Worm (Caenorhabditis elegans): ENCODE data around the gene mltn-7.
A peak's percentile ranks its signal among the peaks of the same experiment; 100 is the strongest.

Gene mltn-7

DNA sequence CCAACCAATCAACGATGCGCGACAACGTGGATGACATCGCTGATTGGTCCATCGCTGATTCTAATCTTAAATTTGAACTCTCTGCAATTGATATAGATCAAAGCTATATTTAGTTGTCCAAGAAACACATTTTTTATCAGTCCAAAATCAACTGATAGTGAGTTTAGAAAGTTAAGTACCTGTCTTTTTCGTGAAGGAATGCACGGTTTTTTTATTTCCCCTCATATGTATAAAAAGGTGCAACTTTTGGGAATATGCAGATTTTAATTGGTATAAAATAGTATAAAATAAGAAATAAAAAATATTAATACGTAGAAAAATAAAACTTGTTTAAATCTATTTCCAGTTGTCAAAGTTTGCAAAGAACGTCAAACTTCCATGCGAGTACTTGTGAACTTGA, 48.3 kb downstream of the mltn-7 start, which contains the start of gene Y39D8A.1:
Gene Y39D8A.1 (plus strand): TSS at position 301 of the 400 bp plus-strand sequence.
- TF ChIP-seq let-526 (GFP tag; IDR thresholded peaks at IDR 0.05), result no peak
- TF ChIP-seq ztf-6 (GFP tag; IDR thresholded peaks at IDR 0.05), result no peak

DNA sequence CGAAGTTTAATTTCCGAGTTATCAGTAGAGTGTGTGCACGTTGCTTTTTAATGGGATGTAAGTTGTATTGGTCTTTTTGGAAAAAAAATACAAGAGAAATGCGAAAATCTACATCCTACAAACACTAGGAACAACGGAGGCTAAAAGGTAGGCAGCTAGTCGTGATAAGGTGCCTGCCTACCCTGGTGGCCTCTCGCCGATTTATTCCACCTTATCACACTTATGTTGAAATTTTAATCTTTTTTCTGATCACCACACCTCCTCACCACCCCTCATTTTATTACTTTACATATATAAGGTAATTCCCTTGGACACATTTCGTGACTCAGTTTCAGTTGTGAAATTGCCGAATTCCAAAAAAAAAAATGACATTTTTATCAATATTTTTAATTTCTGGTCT, 52.0 kb downstream of the mltn-7 start, which contains the start of gene dod-20:
Gene dod-20 (plus strand): TSS at position 301 of the 400 bp plus-strand sequence.
- TF ChIP-seq nhr-80 (tag; optimal IDR thresholded peaks at IDR 0.05), result peak; percentile 34
- TF ChIP-seq cebp-1 (GFP tag; IDR thresholded peaks at IDR 0.05), result 0 out of 2 replicates have a peak, but pooled peaks have one; percentile 22
- TF ChIP-seq cebp-1 (tag; optimal IDR thresholded peaks at IDR 0.05), result no peak
- TF ChIP-seq tbp1 (GFP tag; optimal IDR thresholded peaks at IDR 0.05), result no peak
